Fruit fly (Drosophila melanogaster) Kc167 (cell line): ENCODE measurements around the gene CG18213.

Experiments
- Myc ChIP-seq: fragments of >200 bp; optimal IDR thresholded peaks from 2 replicates; lab custom pipeline; 2017; ENCODE audit warnings: missing external identifiers
- Sin3A ChIP-seq: fragments of >200 bp; optimal IDR thresholded peaks from 2 replicates; lab custom pipeline; 2018; ENCODE audit warnings: missing external identifiers
- h ChIP-seq: fragments of >200 bp; optimal IDR thresholded peaks from 3 replicates; lab custom pipeline; 2018; ENCODE audit warnings: missing external identifiers
- insv ChIP-seq: fragments of >200 bp; optimal IDR thresholded peaks from 3 replicates; lab custom pipeline; 2018; ENCODE audit warnings: missing external identifiers
- psq ChIP-seq: fragments of >200 bp; optimal IDR thresholded peaks from 2 replicates; lab custom pipeline; 2017; ENCODE audit warnings: missing external identifiers
- ttk ChIP-seq: sonication (Bioruptor generic); optimal IDR thresholded peaks from 2 replicates; lab custom pipeline; 2017; ENCODE audit warnings: missing external identifiers

- TF ChIP-seq h (no peak), psq (lab: Kevin White, UChicago) (no peak), Sin3A (lab: Kevin White, UChicago) (no peak), ttk (lab: Kevin White, UChicago) (no peak), Myc (lab: Kevin White, UChicago) (no peak), insv (lab: Kevin White, UChicago) (no peak)
Measured at dm6 chr3R:17060244-17060664, 20.3 kb upstream of the CG18213 start.
